Worm (Caenorhabditis elegans): ENCODE data around the gene klf-3.

ce11 chrII:6668496-6668895 is 51.8 kb downstream of the klf-3 start:
- no peak for TF ChIP-seq mab-5 (tag; optimal IDR thresholded peaks at IDR 0.05)
- no peak for TF ChIP-seq mep-1 (tag; optimal IDR thresholded peaks at IDR 0.05)
- TF ChIP-seq mls-2 (tag; optimal IDR thresholded peaks at IDR 0.05) = no peak
- TF ChIP-seq nhr-237 (tag; optimal IDR thresholded peaks at IDR 0.05) = no peak
- TF ChIP-seq blmp-1 (tag; optimal IDR thresholded peaks at IDR 0.05) = no peak
- TF ChIP-seq nhr-76 (tag; optimal IDR thresholded peaks at IDR 0.05) = no peak
- no peak for TF ChIP-seq drap-1 (GFP tag; optimal IDR thresholded peaks at IDR 0.05)
- TF ChIP-seq unc-39 (tag; optimal IDR thresholded peaks at IDR 0.05) = no peak
